Fruit fly (Drosophila melanogaster) whole organism, embryonic: ENCODE results near the gene Nup358.

Source experiments
- Adf1 ChIP-seq: fragments of 200-800 bp; sonication (Bioruptor generic); IDR thresholded peaks from 2 replicates; pipeline ENCODE4 v1.3.6; 2022; ENCODE audit warnings: missing biosample characterization, missing genetic modification characterization
- Antp ChIP-seq: fragments of 200-800 bp; sonication (Bioruptor generic); optimal IDR thresholded peaks from 3 replicates; lab custom pipeline; 2016; ENCODE audit warnings: missing biosample characterization, missing genetic modification characterization
- Asciz ChIP-seq: fragments of 200-800 bp; sonication (Bioruptor generic); optimal IDR thresholded peaks from 2 replicates; lab custom pipeline; 2017; ENCODE audit warnings: missing biosample characterization, mild to moderate bottlenecking, missing genetic modification characterization, missing genetic modification reagents
- CG10267 ChIP-seq: fragments of 200-800 bp; sonication (Bioruptor generic); optimal IDR thresholded peaks from 2 replicates; lab custom pipeline; 2018; ENCODE audit warnings: missing biosample characterization, mild to moderate bottlenecking, missing genetic modification characterization, moderate library complexity
- CG11456 ChIP-seq: fragments of 200-800 bp; sonication (Bioruptor generic); IDR thresholded peaks from 3 replicates; pipeline ENCODE4 v1.3.6; 2022; ENCODE audit warnings: missing biosample characterization, missing genetic modification characterization
- CG12659 ChIP-seq: fragments of 200-800 bp; sonication (Bioruptor generic); optimal IDR thresholded peaks from 3 replicates; lab custom pipeline; 2017; ENCODE audit warnings: mild to moderate bottlenecking, missing biosample characterization, missing genetic modification reagents, missing genetic modification characterization
- CG12744 ChIP-seq: fragments of 200-800 bp; sonication (Bioruptor generic); optimal IDR thresholded peaks from 2 replicates; lab custom pipeline; 2016; ENCODE audit warnings: missing biosample characterization, missing genetic modification characterization
- CG13775 ChIP-seq: fragments of 200-800 bp; sonication (Bioruptor generic); optimal IDR thresholded peaks from 3 replicates; lab custom pipeline; 2017; ENCODE audit warnings: missing biosample characterization, mild to moderate bottlenecking, missing genetic modification characterization
- CG13894 ChIP-seq: fragments of 200-800 bp; sonication (Bioruptor generic); optimal IDR thresholded peaks from 3 replicates; lab custom pipeline; 2018; ENCODE audit warnings: missing biosample characterization, mild to moderate bottlenecking, missing genetic modification characterization, moderate library complexity
- CG1832 ChIP-seq: fragments of 200-800 bp; sonication (Bioruptor generic); optimal IDR thresholded peaks from 2 replicates; lab custom pipeline; 2017; ENCODE audit warnings: missing biosample characterization, mild to moderate bottlenecking, missing genetic modification characterization, inconsistent platforms
- CG18599 ChIP-seq: fragments of 200-800 bp; sonication (Bioruptor generic); optimal IDR thresholded peaks from 3 replicates; lab custom pipeline; 2017; ENCODE audit warnings: missing biosample characterization, missing genetic modification characterization, mild to moderate bottlenecking, moderate library complexity, missing genetic modification reagents
- CG18764 ChIP-seq: fragments of 200-800 bp; sonication (Bioruptor generic); optimal IDR thresholded peaks from 3 replicates; lab custom pipeline; 2016; ENCODE audit warnings: missing biosample characterization, missing genetic modification characterization
- CG33557 ChIP-seq: fragments of 200-800 bp; sonication (Bioruptor generic); optimal IDR thresholded peaks from 2 replicates; lab custom pipeline; 2019; ENCODE audit warnings: missing biosample characterization, mild to moderate bottlenecking, missing genetic modification characterization, moderate library complexity
- CG4328 ChIP-seq: fragments of 200-800 bp; sonication (Bioruptor generic); optimal IDR thresholded peaks from 3 replicates; lab custom pipeline; 2017; ENCODE audit warnings: missing biosample characterization, missing genetic modification reagents, missing genetic modification characterization
- CG4424 ChIP-seq: fragments of 200-800 bp; sonication (Bioruptor generic); optimal IDR thresholded peaks from 3 replicates; lab custom pipeline; 2016; ENCODE audit warnings: missing biosample characterization, missing genetic modification characterization
- CG6791 ChIP-seq: fragments of 200-800 bp; sonication (Bioruptor generic); IDR thresholded peaks from 3 replicates; pipeline ENCODE4 v1.3.6; 2022; ENCODE audit warnings: missing biosample characterization, missing genetic modification characterization; ENCODE audit not compliant: partially characterized antibody
- CG6813 ChIP-seq: fragments of 200-800 bp; sonication (Bioruptor generic); optimal IDR thresholded peaks from 2 replicates; lab custom pipeline; 2017; ENCODE audit warnings: missing biosample characterization, missing genetic modification characterization, mild to moderate bottlenecking, moderate library complexity, missing genetic modification reagents
- CG7987 ChIP-seq: fragments of 200-800 bp; sonication (Bioruptor generic); optimal IDR thresholded peaks from 2 replicates; lab custom pipeline; 2018; ENCODE audit warnings: missing biosample characterization, mild to moderate bottlenecking, missing genetic modification characterization, moderate library complexity
- CG9215 ChIP-seq: fragments of 200-800 bp; sonication (Bioruptor generic); IDR thresholded peaks from 2 replicates; pipeline ENCODE4 v1.3.6; 2022; ENCODE audit warnings: missing biosample characterization, missing genetic modification characterization
- CoRest ChIP-seq: fragments of 200-800 bp; sonication (Bioruptor generic); optimal IDR thresholded peaks from 3 replicates; lab custom pipeline; 2018; ENCODE audit warnings: missing biosample characterization, mild to moderate bottlenecking, missing genetic modification characterization, moderate library complexity
- CrebB ChIP-seq: fragments of 200-800 bp; sonication (Bioruptor generic); optimal IDR thresholded peaks from 3 replicates; lab custom pipeline; 2018; ENCODE audit warnings: missing biosample characterization, mild to moderate bottlenecking, missing genetic modification characterization
- Dip3 ChIP-seq: fragments of 200-800 bp; sonication (Bioruptor generic); optimal IDR thresholded peaks from 3 replicates; lab custom pipeline; 2016; ENCODE audit warnings: missing biosample characterization, missing genetic modification characterization
- E2f1 ChIP-seq: fragments of 200-800 bp; sonication (Bioruptor generic); IDR thresholded peaks from 2 replicates; pipeline ENCODE4 v1.3.6; 2022; ENCODE audit warnings: missing biosample characterization, missing genetic modification characterization
- GATAe ChIP-seq: fragments of 200-800 bp; sonication (Bioruptor generic); conservative IDR thresholded peaks from 2 replicates; pipeline ENCODE4 v1.3.6; 2022; ENCODE audit warnings: missing biosample characterization, missing genetic modification characterization
- Gsc ChIP-seq: fragments of 200-800 bp; sonication (Bioruptor generic); IDR thresholded peaks from 2 replicates; pipeline ENCODE4 v1.3.6; 2022; ENCODE audit warnings: missing biosample characterization, missing genetic modification characterization
- HHEX ChIP-seq: fragments of 200-800 bp; sonication (Bioruptor generic); optimal IDR thresholded peaks from 3 replicates; lab custom pipeline; 2017; ENCODE audit warnings: missing biosample characterization, mild to moderate bottlenecking, missing genetic modification characterization, missing genetic modification reagents
- HLH4C ChIP-seq: fragments of 200-800 bp; sonication (Bioruptor generic); IDR thresholded peaks from 3 replicates; pipeline ENCODE4 v1.3.6; 2022; ENCODE audit warnings: missing biosample characterization, missing genetic modification characterization; ENCODE audit not compliant: partially characterized antibody
- HmgZ ChIP-seq: fragments of 200-800 bp; sonication (Bioruptor generic); optimal IDR thresholded peaks from 2 replicates; lab custom pipeline; 2018; ENCODE audit warnings: missing biosample characterization, mild to moderate bottlenecking, missing genetic modification characterization
- MESR4 ChIP-seq: fragments of 200-800 bp; sonication (Bioruptor generic); optimal IDR thresholded peaks from 2 replicates; lab custom pipeline; 2018; ENCODE audit warnings: missing biosample characterization, mild to moderate bottlenecking, missing genetic modification characterization, moderate library complexity
- NK7.1 ChIP-seq: fragments of 200-800 bp; sonication (Bioruptor generic); optimal IDR thresholded peaks from 3 replicates; lab custom pipeline; 2016; ENCODE audit warnings: missing biosample characterization, missing genetic modification characterization
- Poxn ChIP-seq: fragments of 200-800 bp; sonication (Bioruptor generic); IDR thresholded peaks from 2 replicates; pipeline ENCODE4 v1.3.6; 2022; ENCODE audit warnings: missing biosample characterization, missing genetic modification characterization
- Ptx1 ChIP-seq: fragments of 200-800 bp; sonication (Bioruptor generic); IDR thresholded peaks from 2 replicates; pipeline ENCODE4 v1.3.6; 2022; ENCODE audit warnings: missing biosample characterization, missing genetic modification characterization
- Rx ChIP-seq: fragments of 200-800 bp; sonication (Bioruptor generic); IDR thresholded peaks from 2 replicates; pipeline ENCODE4 v1.3.6; 2022; ENCODE audit warnings: missing biosample characterization, missing genetic modification characterization
- Sin3A ChIP-seq: fragments of >200 bp; optimal IDR thresholded peaks from 2 replicates; lab custom pipeline; 2018
- Ssrp ChIP-seq: fragments of 200-800 bp; sonication (Bioruptor generic); optimal IDR thresholded peaks from 2 replicates; lab custom pipeline; 2018; ENCODE audit warnings: missing biosample characterization, mild to moderate bottlenecking, missing genetic modification characterization, moderate library complexity
- bab2 ChIP-seq: fragments of 200-800 bp; sonication (Bioruptor generic); optimal IDR thresholded peaks from 2 replicates; lab custom pipeline; 2016; ENCODE audit warnings: missing biosample characterization, missing genetic modification characterization
- bigmax ChIP-seq: fragments of 200-800 bp; sonication (Bioruptor generic); optimal IDR thresholded peaks from 2 replicates; lab custom pipeline; 2018; ENCODE audit warnings: missing biosample characterization, mild to moderate bottlenecking, missing genetic modification characterization
- crp ChIP-seq, 2 experiments: fragments of 200-800 bp; sonication (Bioruptor generic); optimal IDR thresholded peaks; 2 replicates in 1 of 2; 3 replicates in 1 of 2; lab custom pipeline; 2017; ENCODE audit warnings: missing biosample characterization in 2 of 2, missing genetic modification characterization in 2 of 2, mild to moderate bottlenecking in 1 of 2, moderate library complexity in 1 of 2
- eyg ChIP-seq: fragments of 200-800 bp; sonication (Bioruptor generic); optimal IDR thresholded peaks from 3 replicates; lab custom pipeline; 2016; ENCODE audit warnings: missing biosample characterization, missing genetic modification characterization
- fd96Cb ChIP-seq: fragments of 200-800 bp; sonication (Bioruptor generic); optimal IDR thresholded peaks from 2 replicates; lab custom pipeline; 2018; ENCODE audit warnings: missing biosample characterization, mild to moderate bottlenecking, missing genetic modification characterization, moderate library complexity
- grn ChIP-seq: fragments of 200-800 bp; sonication (Bioruptor generic); optimal IDR thresholded peaks from 3 replicates; lab custom pipeline; 2017; ENCODE audit warnings: missing biosample characterization, missing genetic modification characterization
- kni ChIP-seq: fragments of 200-800 bp; sonication (Bioruptor generic); optimal IDR thresholded peaks from 3 replicates; lab custom pipeline; 2017; ENCODE audit warnings: mild to moderate bottlenecking, missing biosample characterization, missing genetic modification reagents, missing genetic modification characterization
- maf-S ChIP-seq: fragments of 200-800 bp; sonication (Bioruptor generic); optimal IDR thresholded peaks from 2 replicates; lab custom pipeline; 2016; ENCODE audit warnings: missing biosample characterization, missing genetic modification characterization
- mirr ChIP-seq: fragments of 200-800 bp; sonication (Bioruptor generic); optimal IDR thresholded peaks from 3 replicates; lab custom pipeline; 2018; ENCODE audit warnings: missing biosample characterization, mild to moderate bottlenecking, missing genetic modification characterization
- nerfin-2 ChIP-seq: fragments of 200-800 bp; sonication (Bioruptor generic); IDR thresholded peaks from 2 replicates; pipeline ENCODE4 v1.3.6; 2022; ENCODE audit warnings: missing biosample characterization, missing genetic modification characterization; ENCODE audit not compliant: partially characterized antibody
- phol ChIP-seq: fragments of 200-800 bp; sonication (Bioruptor generic); optimal IDR thresholded peaks from 3 replicates; lab custom pipeline; 2018; ENCODE audit warnings: missing biosample characterization, mild to moderate bottlenecking, missing genetic modification characterization, moderate library complexity
- pros ChIP-seq: fragments of 200-800 bp; sonication (Bioruptor generic); optimal IDR thresholded peaks from 3 replicates; lab custom pipeline; 2019; ENCODE audit warnings: missing biosample characterization, mild to moderate bottlenecking, missing genetic modification characterization, moderate library complexity
- stwl ChIP-seq: fragments of 200-800 bp; sonication (Bioruptor generic); optimal IDR thresholded peaks from 3 replicates; lab custom pipeline; 2018; ENCODE audit warnings: missing biosample characterization, mild to moderate bottlenecking, missing genetic modification characterization, moderate library complexity
- sug ChIP-seq: fragments of 200-800 bp; optimal IDR thresholded peaks from 2 replicates; lab custom pipeline; 2019; ENCODE audit warnings: missing biosample characterization, mild to moderate bottlenecking, missing genetic modification characterization, moderate library complexity
- tx ChIP-seq: fragments of 200-800 bp; sonication (Bioruptor generic); optimal IDR thresholded peaks from 2 replicates; lab custom pipeline; 2016; ENCODE audit warnings: missing biosample characterization, missing genetic modification characterization
- zen2 ChIP-seq: fragments of 200-800 bp; sonication (Bioruptor generic); IDR thresholded peaks from 3 replicates; pipeline ENCODE4 v1.3.6; 2022; ENCODE audit warnings: missing biosample characterization, missing genetic modification characterization; ENCODE audit not compliant: partially characterized antibody

Gene Nup358

dm6 chr3R:25275276-25275675 lies 26.1 kb downstream of the Nup358 start (continued):
- TF ChIP-seq CG6813 (GFP tag; lab: Kevin White, UChicago) (peak; percentile 25), stwl (tag; lab: Kevin White, UChicago) (no peak), Asciz (no peak), CG12744 (GFP tag; lab: Kevin White, UChicago) (no peak), Poxn (GFP tag; lab: Robert Waterston, UW) (no peak), sug (peak; percentile 77), Rx (no peak), Sin3A (lab: Kevin White, UChicago) (no peak), MESR4 (GFP tag; lab: Kevin White, UChicago) (no peak), CG1832 (GFP tag; lab: Kevin White, UChicago) (no peak), CG10267 (no peak), mirr (peak; percentile 69), CG9215 (no peak), HHEX (GFP tag; lab: Kevin White, UChicago) (peak; percentile 8), zen2 (GFP tag; lab: Robert Waterston, UW) (no peak), CG33557 (GFP tag; lab: Kevin White, UChicago) (no peak), CG6791 (GFP tag; lab: Robert Waterston, UW) (no peak), CG18764 (GFP tag; lab: Kevin White, UChicago) (no peak), CrebB (tag; lab: Kevin White, UChicago) (peak; percentile 60), crp (GFP tag; optimal IDR thresholded peaks at IDR 0.05; lab: Kevin White, UChicago) (no peak), CG11456 (GFP tag; lab: Robert Waterston, UW) (no peak), E2f1 (GFP tag; lab: Robert Waterston, UW) (no peak), NK7.1 (GFP tag; lab: Kevin White, UChicago) (no peak), bab2 (GFP tag; lab: Kevin White, UChicago) (no peak), Dip3 (no peak), CG13775 (GFP tag; lab: Kevin White, UChicago) (no peak), CoRest (tag; lab: Kevin White, UChicago) (no peak), GATAe (0 out of 2 replicates have a peak, but pooled peaks have one; percentile 9), nerfin-2 (GFP tag; lab: Robert Waterston, UW) (no peak), Ssrp (tag; lab: Kevin White, UChicago) (no peak), pros (GFP tag; lab: Kevin White, UChicago) (no peak), eyg (GFP tag; lab: Kevin White, UChicago) (peak; percentile 14), Antp (GFP tag; lab: Kevin White, UChicago) (no peak), Ptx1 (GFP tag; lab: Robert Waterston, UW) (no peak), CG18599 (peak; percentile 68), fd96Cb (tag; lab: Kevin White, UChicago) (no peak), CG4424 (GFP tag; lab: Kevin White, UChicago) (no peak), tx (GFP tag; lab: Kevin White, UChicago) (no peak), kni (GFP tag; lab: Kevin White, UChicago) (no peak), HmgZ (peak; percentile 46), grn (GFP tag; lab: Kevin White, UChicago) (peak; percentile 19), Gsc (GFP tag; lab: Robert Waterston, UW) (no peak), CG4328 (GFP tag; lab: Kevin White, UChicago) (no peak), CG12659 (peak; percentile 23), phol (tag; lab: Kevin White, UChicago) (no peak), HLH4C (no peak), CG7987 (GFP tag; lab: Kevin White, UChicago) (no peak), CG13894 (tag; lab: Kevin White, UChicago) (peak; percentile 57), bigmax (GFP tag; lab: Kevin White, UChicago) (no peak), maf-S (GFP tag; lab: Kevin White, UChicago) (no peak), Adf1 (GFP tag; lab: Robert Waterston, UW) (no peak)
